Worm (Caenorhabditis elegans) whole organism, young adult: ENCODE measurements around the gene Y53G8AR.5.

ENCODE experiments used
- F39B2.1 ChIP-seq: fragments of 200-800 bp; sonication (Bioruptor generic); IDR thresholded peaks from 2 replicates; pipeline ENCODE4 v1.3.6; 2022; ENCODE audit warnings: missing genetic modification reagents, missing genetic modification characterization, missing compliant biosample characterization
- ama-1 ChIP-seq, 3 experiments: fragments of 150-350 bp in 1 of 3; sonication (generic microtip) in 2 of 3; optimal IDR thresholded peaks; 2 replicates each; lab custom pipeline; 2014 to 2018; ENCODE audit warnings: missing biosample characterization in 2 of 3, missing genetic modification characterization in 2 of 3, missing genetic modification reagents in 2 of 3
- aptf-3 ChIP-seq: fragments of 200-800 bp; sonication (Bioruptor generic); IDR thresholded peaks from 2 replicates; pipeline ENCODE4 v1.3.6; 2022; ENCODE audit warnings: missing genetic modification characterization, missing compliant biosample characterization
- cebp-1 ChIP-seq, 2 experiments: fragments of 200-800 bp in 1 of 2; sonication (Bioruptor generic) in 1 of 2; sonication (generic microtip) in 1 of 2; IDR thresholded peaks in 1 of 2; optimal IDR thresholded peaks in 1 of 2; 2 replicates each; pipeline versions ENCODE4 v1.3.6 to Lab custom; 2017 to 2022; ENCODE audit warnings: missing compliant biosample characterization in 2 of 2, missing genetic modification characterization in 2 of 2, mild to moderate bottlenecking in 1 of 2, missing genetic modification reagents in 1 of 2, moderate library complexity in 1 of 2
- ceh-91 ChIP-seq: fragments of 200-800 bp; sonication (Bioruptor generic); IDR thresholded peaks from 2 replicates; pipeline ENCODE4 v1.3.6; 2022; ENCODE audit warnings: missing genetic modification reagents, missing genetic modification characterization, missing compliant biosample characterization
- madf-3 ChIP-seq: fragments of 200-800 bp; sonication (Bioruptor generic); IDR thresholded peaks from 2 replicates; pipeline ENCODE4 v1.3.6; 2022; ENCODE audit warnings: missing genetic modification reagents, missing genetic modification characterization, missing compliant biosample characterization
- mel-28 ChIP-seq: sonication (generic microtip); optimal IDR thresholded peaks from 2 replicates; lab custom pipeline; 2016; ENCODE audit warnings: borderline replicate concordance, mild to moderate bottlenecking, missing genetic modification characterization, missing compliant biosample characterization
- nhr-90 ChIP-seq: sonication (generic microtip); optimal IDR thresholded peaks from 2 replicates; lab custom pipeline; 2016; ENCODE audit warnings: missing genotype, mild to moderate bottlenecking, missing genetic modification characterization, missing compliant biosample characterization
- sea-2 ChIP-seq: fragments of 200-800 bp; sonication (Bioruptor generic); IDR thresholded peaks from 2 replicates; pipeline ENCODE4 v1.3.6; 2022; ENCODE audit warnings: missing genetic modification characterization, missing compliant biosample characterization
- snpc-1.3 ChIP-seq: sonication (generic microtip); optimal IDR thresholded peaks from 2 replicates; lab custom pipeline; 2017; ENCODE audit warnings: missing genetic modification characterization, mild to moderate bottlenecking, missing compliant biosample characterization, antibody characterized with exemption, moderate library complexity, missing genotype, missing genetic modification reagents; ENCODE audit not compliant: insufficient read depth
- ztf-18 ChIP-seq: sonication (generic microtip); optimal IDR thresholded peaks from 2 replicates; lab custom pipeline; 2016; ENCODE audit warnings: missing genotype, mild to moderate bottlenecking, missing genetic modification characterization, missing compliant biosample characterization

ce11 chrIII:3351672-3352071 is 54.4 kb downstream of the Y53G8AR.5 start:
- no peak for TF ChIP-seq ama-1 (optimal IDR thresholded peaks at IDR 0.05; lab: Kevin White, UChicago)
- no peak for TF ChIP-seq ama-1 (GFP tag; optimal IDR thresholded peaks at IDR 0.05; lab: Kevin White, UChicago)
- TF ChIP-seq ceh-91 = no peak
- TF ChIP-seq madf-3 (GFP tag; lab: Robert Waterston, UW) = no peak
- TF ChIP-seq nhr-90 (tag; lab: Kevin White, UChicago) = no peak
- TF ChIP-seq mel-28 (tag; lab: Kevin White, UChicago) = no peak
- no peak for TF ChIP-seq sea-2
- TF ChIP-seq cebp-1 (GFP tag; IDR thresholded peaks at IDR 0.05; lab: Robert Waterston, UW) = no peak
- no peak for TF ChIP-seq cebp-1 (tag; optimal IDR thresholded peaks at IDR 0.05; lab: Kevin White, UChicago)
- no peak for TF ChIP-seq F39B2.1
- no peak for TF ChIP-seq aptf-3 (GFP tag; lab: Robert Waterston, UW)
- no peak for TF ChIP-seq ztf-18 (tag; lab: Kevin White, UChicago)
- TF ChIP-seq snpc-1.3 (tag; lab: Kevin White, UChicago) = no peak
